Worm (Caenorhabditis elegans): Measurements from ENCODE around the gene ZK856.5.

ce11 chrV:10206502-10206901 is 16.6 kb upstream of the ZK856.5 start, which contains the start of gene rpc-25:
- no peak for TF ChIP-seq nhr-237 (tag; optimal IDR thresholded peaks at IDR 0.05)
- TF ChIP-seq ztf-11 (tag; optimal IDR thresholded peaks at IDR 0.05): no peak
- no peak for TF ChIP-seq nhr-28 (tag; optimal IDR thresholded peaks at IDR 0.05)
- TF ChIP-seq ces-1 (GFP tag; optimal IDR thresholded peaks at IDR 0.05): no peak
- TF ChIP-seq flh-1 (GFP tag; optimal IDR thresholded peaks at IDR 0.05): no peak
- no peak for TF ChIP-seq unc-62 (GFP tag; optimal IDR thresholded peaks at IDR 0.05)
- TF ChIP-seq snpc-4 (tag; optimal IDR thresholded peaks at IDR 0.05): no peak
- no peak for TF ChIP-seq sptf-1 (tag; optimal IDR thresholded peaks at IDR 0.05)
- TF ChIP-seq blmp-1 (tag; optimal IDR thresholded peaks at IDR 0.05): no peak
- no peak for TF ChIP-seq ceh-39 (tag; optimal IDR thresholded peaks at IDR 0.05)
- no peak for TF ChIP-seq ceh-43 (GFP tag; optimal IDR thresholded peaks at IDR 0.05)
- no peak for TF ChIP-seq elt-1 (tag; optimal IDR thresholded peaks at IDR 0.05; ENCODE audit: borderline replicate concordance, insufficient read depth)
